Worm (Caenorhabditis elegans): ENCODE measurements around the gene hif-1.
A peak's percentile ranks its signal among the peaks of the same experiment; 100 is the strongest.

The hif-1 gene

DNA sequence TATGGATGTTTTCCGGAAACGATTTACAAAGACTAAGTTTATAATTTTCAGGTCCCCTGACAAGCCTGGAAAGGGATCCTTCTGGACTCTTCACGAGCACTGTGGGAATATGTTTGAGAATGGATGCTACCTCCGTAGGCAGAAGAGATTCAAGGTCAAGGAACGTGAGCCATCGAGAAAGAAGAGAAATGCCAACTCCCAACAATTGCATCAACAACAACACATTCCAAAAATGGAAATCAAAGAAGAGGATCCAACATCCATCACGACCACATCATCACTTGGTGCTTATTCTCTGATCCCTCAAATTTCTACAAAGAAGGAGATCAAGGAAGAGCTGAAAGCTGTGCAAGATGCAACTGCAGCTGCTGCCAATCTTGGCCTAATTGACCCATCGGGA, 22.1 kb upstream of the hif-1 start:
- no peak for TF ChIP-seq nhr-12 (tag; optimal IDR thresholded peaks at IDR 0.05)
- TF ChIP-seq alr-1 (tag; optimal IDR thresholded peaks at IDR 0.05) = no peak
- no peak for TF ChIP-seq elt-1 (tag; optimal IDR thresholded peaks at IDR 0.05)
- no peak for TF ChIP-seq nhr-25 (tag; optimal IDR thresholded peaks at IDR 0.05)
- no peak for TF ChIP-seq crh-2 (tag; optimal IDR thresholded peaks at IDR 0.05)
- TF ChIP-seq fos-1 (tag; optimal IDR thresholded peaks at IDR 0.05) = no peak
- TF ChIP-seq ceh-82 (tag; optimal IDR thresholded peaks at IDR 0.05) = no peak
- no peak for TF ChIP-seq ztf-11 (tag; optimal IDR thresholded peaks at IDR 0.05)
- no peak for TF ChIP-seq nhr-129 (tag; optimal IDR thresholded peaks at IDR 0.05)

DNA sequence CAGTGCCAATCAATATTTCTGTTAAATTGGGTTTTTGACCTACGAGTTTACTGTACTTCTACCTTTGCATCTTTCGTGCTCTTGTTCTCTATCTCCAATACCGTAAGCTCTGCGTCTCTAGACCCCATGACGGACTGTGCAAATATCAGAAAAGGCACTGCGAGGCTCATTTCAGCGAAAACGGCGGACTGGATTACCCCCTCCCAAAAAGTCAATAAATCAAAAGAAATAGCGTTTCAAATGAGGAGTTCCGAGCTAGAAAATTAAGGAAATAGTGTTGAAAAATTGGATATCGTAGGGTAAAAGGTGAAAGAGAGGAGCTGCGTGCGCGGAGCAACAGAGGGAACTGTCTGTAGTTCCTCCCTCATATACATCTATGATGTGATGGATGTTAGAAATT, 18.4 kb upstream of the hif-1 start:
- TF ChIP-seq nhr-11 (tag; optimal IDR thresholded peaks at IDR 0.05) (no peak), sma-9 (GFP tag; optimal IDR thresholded peaks at IDR 0.05) (peak; percentile 17), sma-9 (tag; optimal IDR thresholded peaks at IDR 0.05) (no peak), nhr-23 (tag; optimal IDR thresholded peaks at IDR 0.05) (no peak), nhr-129 (tag; optimal IDR thresholded peaks at IDR 0.05) (peak; percentile 50), F13H6.1 (tag; optimal IDR thresholded peaks at IDR 0.05) (peak; percentile 75)

DNA sequence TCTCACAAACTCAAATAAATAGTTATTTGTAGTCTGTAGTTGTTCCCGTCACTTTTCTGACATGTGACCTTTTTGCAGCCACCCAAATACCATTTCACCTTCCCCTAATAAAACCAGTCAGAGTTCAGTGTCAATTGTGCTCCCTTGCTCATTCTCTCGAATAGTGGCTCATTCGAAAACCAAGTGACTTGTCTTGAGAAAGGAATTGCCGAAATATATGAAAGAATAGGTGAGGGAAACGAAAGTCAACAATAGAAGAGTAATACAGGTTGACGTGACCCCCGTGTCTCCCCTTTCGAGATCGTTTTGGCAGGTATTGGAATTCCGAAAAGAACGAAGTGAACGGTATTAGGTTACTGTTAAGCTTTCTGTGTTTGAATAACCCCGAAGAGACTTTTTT, 17.0 kb upstream of the hif-1 start:
- no peak for TF ChIP-seq nhr-10 (tag; optimal IDR thresholded peaks at IDR 0.05)
- no peak for TF ChIP-seq nhr-6 (tag; optimal IDR thresholded peaks at IDR 0.05)
- TF ChIP-seq fos-1 (tag; optimal IDR thresholded peaks at IDR 0.05) = no peak
- TF ChIP-seq sma-9 (GFP tag; optimal IDR thresholded peaks at IDR 0.05) = peak; percentile 31
- TF ChIP-seq sma-9 (tag; optimal IDR thresholded peaks at IDR 0.05) = no peak
- TF ChIP-seq F13H6.1 (tag; optimal IDR thresholded peaks at IDR 0.05) = peak; percentile 75
- TF ChIP-seq crh-2 (tag; optimal IDR thresholded peaks at IDR 0.05) = no peak
- no peak for TF ChIP-seq lsy-2 (tag; optimal IDR thresholded peaks at IDR 0.05)
- TF ChIP-seq Y55F3AM.14 (GFP tag; optimal IDR thresholded peaks at IDR 0.05) = no peak
- no peak for TF ChIP-seq nhr-12 (tag; optimal IDR thresholded peaks at IDR 0.05)
- peak; percentile 67 for TF ChIP-seq nhr-129 (tag; optimal IDR thresholded peaks at IDR 0.05)
- no peak for TF ChIP-seq lin-11 (tag; optimal IDR thresholded peaks at IDR 0.05)
- TF ChIP-seq sem-4 (tag; optimal IDR thresholded peaks at IDR 0.05) = no peak
- no peak for TF ChIP-seq skn-1 (tag; optimal IDR thresholded peaks at IDR 0.05)

DNA sequence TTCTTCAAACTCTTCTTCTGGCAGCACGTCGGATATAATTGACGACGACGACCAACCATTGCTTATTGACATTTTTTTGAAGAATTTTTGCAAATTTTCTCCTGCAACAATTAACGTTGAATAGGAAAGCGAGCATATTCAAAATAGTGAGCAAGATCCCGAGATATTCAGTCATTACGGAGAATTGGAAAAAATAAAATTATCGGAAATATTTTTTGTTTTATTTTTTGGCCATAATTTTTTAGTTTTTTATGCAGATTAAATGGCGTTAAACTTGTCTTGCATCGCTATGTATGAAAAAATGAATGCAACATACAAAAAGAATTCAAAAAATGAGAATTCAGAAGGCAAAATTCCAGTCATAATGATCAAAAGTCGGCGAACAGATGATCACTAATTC, 10.1 kb upstream of the hif-1 start, which contains the start of gene elp-1:
Gene elp-1, minus strand, starts transcription at position 101 of the 400 bp plus-strand sequence.
- TF ChIP-seq sma-9 (GFP tag; optimal IDR thresholded peaks at IDR 0.05) (no peak), sma-9 (tag; optimal IDR thresholded peaks at IDR 0.05) (no peak), nhr-129 (tag; optimal IDR thresholded peaks at IDR 0.05) (no peak), unc-62 (GFP tag; optimal IDR thresholded peaks at IDR 0.05) (no peak), mbf-1 (tag; optimal IDR thresholded peaks at IDR 0.05) (no peak), sma-3 (GFP tag; optimal IDR thresholded peaks at IDR 0.05) (no peak)

DNA sequence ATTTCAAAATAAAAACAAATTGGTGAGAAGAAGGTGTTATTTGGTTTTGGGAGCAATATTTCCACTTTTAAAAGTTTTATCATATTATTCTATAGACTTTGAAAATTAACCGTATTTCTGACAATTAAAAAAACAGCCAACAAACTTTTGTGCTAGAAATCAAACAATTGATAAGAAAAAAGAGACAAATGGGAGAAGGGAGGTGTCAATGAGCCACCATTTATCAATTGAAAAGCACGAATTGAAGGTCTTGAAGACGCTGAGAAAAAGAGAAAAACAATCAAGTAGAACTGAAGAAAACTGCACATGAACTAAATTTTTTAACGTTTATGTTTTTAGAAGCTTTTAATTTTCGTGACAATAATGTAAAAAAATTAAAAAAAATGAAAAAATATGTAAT, 9.4 kb upstream of the hif-1 start:
- no peak for TF ChIP-seq sma-3 (GFP tag; optimal IDR thresholded peaks at IDR 0.05)
- peak; percentile 85 for TF ChIP-seq fos-1 (tag; optimal IDR thresholded peaks at IDR 0.05)

DNA sequence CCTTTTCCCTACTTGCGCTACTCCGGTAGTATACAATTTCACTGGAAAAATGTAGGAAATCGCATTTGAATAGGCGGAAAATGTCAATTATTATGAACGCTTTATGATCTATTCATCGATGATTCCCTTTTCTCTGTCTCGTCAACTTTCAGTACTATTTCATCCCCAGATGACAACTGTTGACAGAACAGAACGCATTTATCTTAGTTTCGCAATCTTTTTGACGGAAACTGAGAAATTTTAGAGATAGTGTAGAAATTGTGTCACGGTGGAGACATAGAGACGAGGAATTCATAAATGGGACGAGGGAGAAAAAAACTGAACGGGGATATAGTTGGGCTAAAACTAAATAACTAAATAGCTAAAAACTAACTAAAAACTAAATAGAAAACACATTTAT, 8.5 kb upstream of the hif-1 start:
- peak in 1 of 2 experiments; percentile 2 for TF ChIP-seq lsy-2 (tag; optimal IDR thresholded peaks at IDR 0.05)
- TF ChIP-seq ama-1 (optimal IDR thresholded peaks at IDR 0.05) = no peak
- no peak for TF ChIP-seq ztf-4 (tag; optimal IDR thresholded peaks at IDR 0.05)
- TF ChIP-seq peb-1 (tag; optimal IDR thresholded peaks at IDR 0.05) = no peak
- peak; percentile 27 for TF ChIP-seq nhr-129 (tag; optimal IDR thresholded peaks at IDR 0.05)
- TF ChIP-seq C34F6.9 (tag; optimal IDR thresholded peaks at IDR 0.05) = peak; percentile 2
- no peak for TF ChIP-seq gmeb-1 (tag; optimal IDR thresholded peaks at IDR 0.05)
- no peak for TF ChIP-seq lin-39 (tag; optimal IDR thresholded peaks at IDR 0.05)
- TF ChIP-seq aly-2 (tag; optimal IDR thresholded peaks at IDR 0.05) = no peak
- no peak for TF ChIP-seq nhr-237 (tag; optimal IDR thresholded peaks at IDR 0.05)

DNA sequence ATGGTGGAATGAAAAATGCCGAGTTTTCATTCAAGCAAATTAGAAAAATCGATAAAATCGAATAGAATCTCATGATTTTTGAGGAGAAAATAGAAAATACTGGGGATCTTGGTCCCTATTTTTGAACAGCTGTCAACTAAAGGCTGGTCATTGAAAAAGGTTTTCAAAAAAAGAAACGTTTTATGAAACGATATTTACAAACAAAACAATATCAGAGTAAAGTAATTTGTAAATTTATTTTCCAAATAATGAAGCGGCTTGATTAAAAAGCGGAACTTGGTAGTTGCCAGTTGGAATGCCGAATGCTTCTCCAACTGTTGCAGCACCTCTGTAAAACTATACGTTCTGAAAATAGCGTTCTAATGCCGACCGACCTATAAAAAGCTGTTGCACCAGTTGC, 6.6 kb upstream of the hif-1 start, which contains the start of gene F38A6.5:
Gene F38A6.5, minus strand, starts transcription at position 101 of the 400 bp plus-strand sequence.
- TF ChIP-seq nhr-129 (tag; optimal IDR thresholded peaks at IDR 0.05) (no peak), dmd-4 (tag; optimal IDR thresholded peaks at IDR 0.05) (no peak)

All from whole organism, L2 larva.